Worm (Caenorhabditis elegans) whole organism, young adult: ENCODE data around the gene mec-3.
A peak's percentile ranks its signal among the peaks of the same experiment; 100 is the strongest.

ENCODE experiments used
- F57A8.1 ChIP-seq: fragments of 200-800 bp; sonication (Bioruptor generic); optimal IDR thresholded peaks from 2 replicates; lab custom pipeline; 2018; ENCODE audit warnings: mild to moderate bottlenecking, missing genetic modification characterization, moderate library complexity, missing compliant biosample characterization
- attf-6 ChIP-seq: fragments of 200-800 bp; sonication (Bioruptor generic); IDR thresholded peaks from 2 replicates; pipeline ENCODE4 v1.3.6; 2022; ENCODE audit warnings: missing genetic modification reagents, missing genetic modification characterization, missing compliant biosample characterization
- cebp-1 ChIP-seq, 2 experiments: fragments of 200-800 bp in 1 of 2; sonication (Bioruptor generic) in 1 of 2; sonication (generic microtip) in 1 of 2; IDR thresholded peaks in 1 of 2; optimal IDR thresholded peaks in 1 of 2; 2 replicates each; pipeline versions ENCODE4 v1.3.6 to Lab custom; 2017 to 2022; ENCODE audit warnings: missing compliant biosample characterization in 2 of 2, missing genetic modification characterization in 2 of 2, mild to moderate bottlenecking in 1 of 2, missing genetic modification reagents in 1 of 2, moderate library complexity in 1 of 2
- ekl-4 ChIP-seq: fragments of 200-800 bp; sonication (Bioruptor generic); IDR thresholded peaks from 2 replicates; pipeline ENCODE4 v1.3.6; 2022; ENCODE audit warnings: missing genetic modification reagents, missing genetic modification characterization, missing compliant biosample characterization
- hmg-1.2 ChIP-seq: fragments of 200-800 bp; sonication (Bioruptor generic); IDR thresholded peaks from 2 replicates; pipeline ENCODE4 v1.3.6; 2022; ENCODE audit warnings: missing genetic modification reagents, missing genetic modification characterization, missing compliant biosample characterization
- let-526 ChIP-seq: fragments of 200-800 bp; sonication (Bioruptor generic); IDR thresholded peaks from 2 replicates; pipeline ENCODE4 v1.3.6; 2022; ENCODE audit warnings: missing genetic modification reagents, missing genetic modification characterization, missing compliant biosample characterization
- pha-4 ChIP-seq: fragments of 150-350 bp; sonication (generic microtip); optimal IDR thresholded peaks from 2 replicates; lab custom pipeline; 2014; ENCODE audit warnings: missing biosample characterization, missing genetic modification reagents, missing genetic modification characterization
- snpc-1.1 ChIP-seq: sonication (generic microtip); optimal IDR thresholded peaks from 2 replicates; lab custom pipeline; 2017; ENCODE audit warnings: missing genetic modification characterization, mild to moderate bottlenecking, missing compliant biosample characterization, antibody characterized with exemption, moderate library complexity, missing genotype, missing genetic modification reagents; ENCODE audit not compliant: insufficient read depth

DNA sequence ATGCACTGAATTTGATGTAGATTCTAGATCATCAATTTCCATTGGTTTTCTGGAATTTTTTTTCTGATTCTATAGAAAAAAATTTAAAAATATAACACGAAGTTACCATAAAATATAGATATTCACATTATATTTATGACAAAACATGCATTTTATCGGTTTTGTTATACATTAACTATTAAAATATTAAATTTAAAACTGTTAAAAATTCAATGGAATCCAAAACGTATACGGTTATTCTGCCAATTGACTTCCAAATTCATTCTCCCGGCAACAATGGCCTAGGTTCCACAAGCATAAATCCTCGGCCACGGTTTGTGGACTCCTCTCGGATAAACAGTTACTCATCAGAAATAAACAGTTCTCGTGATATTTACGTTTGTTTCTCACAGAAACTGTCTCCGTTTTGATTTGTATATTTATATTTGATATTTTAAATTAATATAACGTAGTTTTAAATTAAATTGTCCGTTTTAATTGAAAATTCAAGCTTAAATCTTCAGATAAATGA, 22.0 kb upstream of the mec-3 start, which contains the start of the genes F01D4.5 and ced-5:
- TF ChIP-seq ekl-4 (GFP tag; lab: Robert Waterston, UW), result peak; percentile 57; the same call in 1 of the 2 replicates
- TF ChIP-seq snpc-1.1 (tag; lab: Kevin White, UChicago), result no peak
- TF ChIP-seq pha-4 (tag; lab: Kevin White, UChicago), result no peak
- TF ChIP-seq F57A8.1 (GFP tag; lab: Kevin White, UChicago), result no peak
- TF ChIP-seq let-526 (GFP tag; lab: Robert Waterston, UW), result peak; percentile 79; the same call in 1 of the 2 replicates
- TF ChIP-seq hmg-1.2 (GFP tag; lab: Robert Waterston, UW), result 0 out of 2 replicates have a peak, but pooled peaks have one; percentile 21
- TF ChIP-seq attf-6 (GFP tag; lab: Robert Waterston, UW), result no peak
- TF ChIP-seq cebp-1 (GFP tag; IDR thresholded peaks at IDR 0.05; lab: Robert Waterston, UW), result no peak
- TF ChIP-seq cebp-1 (tag; optimal IDR thresholded peaks at IDR 0.05; lab: Kevin White, UChicago), result peak; percentile 61
